Worm (Caenorhabditis elegans): ENCODE measurements around the gene abf-3.

abf-3 gene

DNA sequence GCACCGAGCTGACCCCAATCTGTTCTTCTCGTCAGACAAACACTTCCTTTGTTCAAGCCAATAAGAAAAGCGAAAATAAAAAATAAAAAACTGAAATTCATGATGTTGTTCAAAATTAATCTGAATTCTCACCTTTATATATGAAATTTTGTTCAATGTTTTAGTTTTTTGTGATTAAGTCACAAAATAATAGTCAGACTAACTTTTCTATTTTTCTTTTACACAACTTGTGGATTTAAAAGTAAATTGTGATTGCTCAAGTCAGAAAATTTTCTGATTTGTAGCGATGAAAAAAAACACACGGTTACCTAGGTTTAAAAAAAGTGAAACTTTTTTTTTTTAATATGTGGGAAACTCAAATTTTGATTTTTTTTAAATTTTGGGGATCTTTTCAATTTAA is at the start of gene abf-3:
Gene abf-3, minus strand, starts transcription at position 101 of the 400 bp plus-strand sequence.
- TF ChIP-seq ztf-28 (GFP tag; IDR thresholded peaks at IDR 0.05) (no peak), F57A8.1 (GFP tag; optimal IDR thresholded peaks at IDR 0.05) (no peak), F55B11.4 (tag; optimal IDR thresholded peaks at IDR 0.05; ENCODE audit: borderline replicate concordance, insufficient read depth) (no peak), ama-1 (optimal IDR thresholded peaks at IDR 0.05) (no peak), ama-1 (GFP tag; optimal IDR thresholded peaks at IDR 0.05) (no peak), sea-2 (GFP tag; IDR thresholded peaks at IDR 0.05) (no peak), mcd-1 (GFP tag; IDR thresholded peaks at IDR 0.05) (no peak), madf-3 (GFP tag; IDR thresholded peaks at IDR 0.05) (no peak), atf-7 (tag; optimal IDR thresholded peaks at IDR 0.05) (no peak), ceh-100 (GFP tag; IDR thresholded peaks at IDR 0.05) (no peak), snpc-1.3 (tag; optimal IDR thresholded peaks at IDR 0.05; ENCODE audit: insufficient read depth) (no peak), ets-4 (GFP tag; optimal IDR thresholded peaks at IDR 0.05) (no peak), ceh-27 (GFP tag; optimal IDR thresholded peaks at IDR 0.05) (no peak), efl-1 (GFP tag; optimal IDR thresholded peaks at IDR 0.05) (no peak), nfya-1 (tag; optimal IDR thresholded peaks at IDR 0.05; ENCODE audit: borderline replicate concordance, insufficient read depth) (no peak), egrh-3 (GFP tag; IDR thresholded peaks at IDR 0.05) (no peak), sptf-2 (GFP tag; optimal IDR thresholded peaks at IDR 0.05) (no peak), ztf-26 (tag; optimal IDR thresholded peaks at IDR 0.05) (no peak), B0035.1 (tag; optimal IDR thresholded peaks at IDR 0.05) (no peak), lir-1 (GFP tag; conservative IDR thresholded peaks at IDR 0.05) (no peak)

DNA sequence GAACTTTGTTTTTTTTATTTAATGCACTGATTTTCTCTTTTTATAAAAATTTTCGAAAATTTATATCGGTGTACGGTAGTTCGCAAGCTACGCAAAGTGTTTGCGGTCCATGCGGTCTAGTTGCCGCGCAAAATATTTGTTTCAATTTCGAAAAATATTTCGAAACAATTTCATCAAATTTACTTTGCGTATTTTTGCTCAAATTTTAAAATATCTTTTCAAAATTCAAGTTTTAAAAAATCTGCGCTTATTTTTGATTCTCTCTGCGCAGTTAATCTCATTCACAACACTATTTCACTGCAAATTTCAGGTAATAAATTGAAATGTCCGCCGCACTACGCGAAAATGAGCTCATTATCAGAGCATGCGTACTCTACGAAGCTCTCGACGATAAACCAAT is 49.7 kb upstream of the abf-3 start, which contains the start of gene fbxa-197:
Gene fbxa-197, plus strand, starts transcription at position 301 of the 400 bp plus-strand sequence.
- TF ChIP-seq hmg-20 (GFP tag; IDR thresholded peaks at IDR 0.05): no peak
- no peak for TF ChIP-seq tbp1 (GFP tag; optimal IDR thresholded peaks at IDR 0.05)
- peak; percentile 78 for TF ChIP-seq lsl-1 (GFP tag; optimal IDR thresholded peaks at IDR 0.05)
- no peak for TF ChIP-seq nfya-1 (tag; optimal IDR thresholded peaks at IDR 0.05; ENCODE audit: borderline replicate concordance, insufficient read depth)

DNA sequence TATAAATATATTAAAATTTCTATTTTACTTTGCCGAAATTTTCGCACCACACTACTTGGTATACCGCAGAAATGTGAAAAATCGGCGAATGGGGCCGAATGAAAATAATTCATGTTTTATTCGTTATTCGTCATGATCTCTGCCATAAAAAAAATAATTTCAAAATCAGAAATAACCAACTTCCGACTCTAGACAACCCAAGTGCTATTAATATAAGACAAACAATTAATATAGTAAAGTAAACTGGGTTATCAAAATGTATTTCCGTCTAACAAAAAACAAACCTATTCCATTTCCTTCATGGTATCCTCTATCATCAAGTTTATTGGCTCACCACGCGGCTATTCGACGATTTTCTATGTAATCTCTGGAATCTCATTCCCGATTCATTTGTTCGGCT is 48.2 kb upstream of the abf-3 start, which contains the start of gene srh-293:
Gene srh-293, plus strand, starts transcription at position 301 of the 400 bp plus-strand sequence.
- TF ChIP-seq K12H6.12 (tag; optimal IDR thresholded peaks at IDR 0.05) (no peak), cebp-1 (GFP tag; IDR thresholded peaks at IDR 0.05) (no peak), cebp-1 (tag; optimal IDR thresholded peaks at IDR 0.05) (no peak), let-526 (GFP tag; IDR thresholded peaks at IDR 0.05) (no peak), fkh-3 (tag; optimal IDR thresholded peaks at IDR 0.05) (no peak), ceh-91 (GFP tag; IDR thresholded peaks at IDR 0.05) (no peak), pha-4 (tag; optimal IDR thresholded peaks at IDR 0.05) (no peak), snpc-3.4 (tag; optimal IDR thresholded peaks at IDR 0.05) (no peak), Y79H2A.3 (GFP tag; conservative IDR thresholded peaks at IDR 0.05) (no peak), lsl-1 (GFP tag; optimal IDR thresholded peaks at IDR 0.05) (no peak), F33H1.4 (GFP tag; IDR thresholded peaks at IDR 0.05) (no peak), madf-8 (GFP tag; conservative IDR thresholded peaks at IDR 0.05) (no peak), tbp1 (GFP tag; optimal IDR thresholded peaks at IDR 0.05) (no peak)

DNA sequence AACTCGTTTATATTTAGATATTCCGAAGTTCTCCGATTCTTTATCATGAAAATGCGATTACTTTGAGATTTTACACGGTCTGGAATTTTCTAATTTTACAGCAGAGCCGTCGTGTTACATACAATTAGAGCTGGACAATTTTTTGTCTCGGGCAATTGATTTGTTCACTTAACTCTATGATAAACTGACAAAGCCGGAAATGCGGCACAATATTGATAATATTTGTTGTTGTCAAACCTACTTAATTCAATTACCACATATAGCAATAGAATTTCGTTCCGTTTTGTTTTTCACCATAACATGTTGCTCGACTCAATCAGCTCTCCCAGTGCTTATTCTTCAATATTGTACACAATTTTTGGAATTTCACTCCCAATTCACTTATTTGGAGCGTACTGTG is 45.4 kb upstream of the abf-3 start, which contains the start of gene srh-299:
Gene srh-299, plus strand, starts transcription at position 301 of the 400 bp plus-strand sequence.
- TF ChIP-seq F49E8.2 (tag; optimal IDR thresholded peaks at IDR 0.05; ENCODE audit: insufficient read depth): no peak
- no peak for TF ChIP-seq sptf-2 (GFP tag; optimal IDR thresholded peaks at IDR 0.05)
- TF ChIP-seq attf-5 (GFP tag; optimal IDR thresholded peaks at IDR 0.05): no peak
- no peak for TF ChIP-seq C06A6.2 (GFP tag; conservative IDR thresholded peaks at IDR 0.05)
- no peak for TF ChIP-seq ztf-22 (GFP tag; optimal IDR thresholded peaks at IDR 0.05)
- TF ChIP-seq rcor-1 (GFP tag; IDR thresholded peaks at IDR 0.05): no peak
- TF ChIP-seq hsf-1 (GFP tag; IDR thresholded peaks at IDR 0.05): no peak
- TF ChIP-seq xnd-1 (tag; optimal IDR thresholded peaks at IDR 0.05): no peak
- no peak for TF ChIP-seq efl-1 (GFP tag; optimal IDR thresholded peaks at IDR 0.05)

All from whole organism, young adult.